Worm (Caenorhabditis elegans) whole organism, L2 larva: Measurements from ENCODE around the gene F30H5.3.

ENCODE experiments used
- C34F6.9 ChIP-seq: fragments of 150-350 bp; optimal IDR thresholded peaks from 2 replicates; lab custom pipeline; 2014; ENCODE audit warnings: missing biosample characterization, missing genetic modification characterization
- F13H6.1 ChIP-seq: sonication (generic microtip); optimal IDR thresholded peaks from 2 replicates; lab custom pipeline; 2016; ENCODE audit warnings: missing genetic modification characterization, missing compliant biosample characterization
- R02D3.7 ChIP-seq: fragments of 150-350 bp; optimal IDR thresholded peaks from 2 replicates; lab custom pipeline; 2014; ENCODE audit warnings: missing biosample characterization, missing genetic modification characterization
- Y55F3AM.14 ChIP-seq: fragments of 200-800 bp; sonication (Bioruptor generic); optimal IDR thresholded peaks from 2 replicates; lab custom pipeline; 2018; ENCODE audit warnings: mild to moderate bottlenecking, missing genetic modification characterization, missing compliant biosample characterization
- alr-1 ChIP-seq: fragments of 150-350 bp; optimal IDR thresholded peaks from 2 replicates; lab custom pipeline; 2014; ENCODE audit warnings: missing biosample characterization, missing genetic modification characterization
- aly-2 ChIP-seq: fragments of 150-350 bp; optimal IDR thresholded peaks from 2 replicates; lab custom pipeline; 2014; ENCODE audit warnings: missing biosample characterization, missing genetic modification characterization
- ama-1 ChIP-seq: fragments of 150-350 bp; optimal IDR thresholded peaks from 2 replicates; lab custom pipeline; 2018; ENCODE audit warnings: inconsistent platforms
- blmp-1 ChIP-seq: sonication (generic microtip); optimal IDR thresholded peaks from 2 replicates; lab custom pipeline; 2017; ENCODE audit warnings: missing genetic modification characterization, mild to moderate bottlenecking, missing compliant biosample characterization, antibody characterized with exemption, moderate library complexity; ENCODE audit not compliant: insufficient read depth
- ceh-16 ChIP-seq: fragments of 150-350 bp; optimal IDR thresholded peaks from 2 replicates; lab custom pipeline; 2014; ENCODE audit warnings: missing biosample characterization, missing genetic modification characterization
- ceh-82 ChIP-seq: fragments of 150-350 bp; optimal IDR thresholded peaks from 2 replicates; lab custom pipeline; 2014; ENCODE audit warnings: missing biosample characterization, missing genetic modification characterization
- dmd-4 ChIP-seq: sonication (generic microtip); optimal IDR thresholded peaks from 2 replicates; lab custom pipeline; 2017; ENCODE audit warnings: missing biosample characterization, missing genetic modification characterization
- egl-27 ChIP-seq: sonication (generic microtip); optimal IDR thresholded peaks from 3 replicates; lab custom pipeline; 2017; ENCODE audit warnings: missing biosample characterization, missing genetic modification reagents, missing genetic modification characterization
- elt-1 ChIP-seq: fragments of 150-350 bp; optimal IDR thresholded peaks from 2 replicates; lab custom pipeline; 2014; ENCODE audit warnings: missing biosample characterization, missing genetic modification characterization
- elt-3 ChIP-seq: sonication (generic microtip); optimal IDR thresholded peaks from 2 replicates; lab custom pipeline; 2017; ENCODE audit warnings: missing biosample characterization, missing genetic modification characterization
- fos-1 ChIP-seq: fragments of 150-350 bp; optimal IDR thresholded peaks from 2 replicates; lab custom pipeline; 2014; ENCODE audit warnings: missing biosample characterization, missing genetic modification characterization
- gmeb-1 ChIP-seq: fragments of 150-350 bp; optimal IDR thresholded peaks from 2 replicates; lab custom pipeline; 2014; ENCODE audit warnings: missing biosample characterization, missing genetic modification characterization
- lin-13 ChIP-seq: fragments of 150-350 bp; optimal IDR thresholded peaks from 2 replicates; lab custom pipeline; 2014; ENCODE audit warnings: missing biosample characterization, missing genetic modification reagents, missing genetic modification characterization
- lin-39 ChIP-seq: fragments of 150-350 bp; optimal IDR thresholded peaks from 2 replicates; lab custom pipeline; 2014; ENCODE audit warnings: missing biosample characterization, missing genetic modification reagents, missing genetic modification characterization
- lsy-2 ChIP-seq, 2 experiments: fragments of 150-350 bp in 1 of 2; sonication (generic microtip) in 1 of 2; optimal IDR thresholded peaks; 2 replicates each; lab custom pipeline; 2014 to 2017; ENCODE audit warnings: missing biosample characterization in 2 of 2, missing genetic modification characterization in 2 of 2
- mab-5 ChIP-seq: fragments of 150-350 bp; optimal IDR thresholded peaks from 2 replicates; lab custom pipeline; 2014; ENCODE audit warnings: missing biosample characterization, missing genetic modification characterization
- mbf-1 ChIP-seq: sonication (generic microtip); optimal IDR thresholded peaks from 2 replicates; lab custom pipeline; 2017; ENCODE audit warnings: missing biosample characterization, missing genetic modification characterization
- mdl-1 ChIP-seq, 2 experiments: fragments of 150-350 bp in 1 of 2; sonication (generic microtip) in 1 of 2; optimal IDR thresholded peaks; 2 replicates each; lab custom pipeline; 2017; ENCODE audit warnings: missing biosample characterization in 2 of 2, missing genetic modification characterization in 2 of 2
- nhr-10 ChIP-seq: sonication (generic microtip); optimal IDR thresholded peaks from 2 replicates; lab custom pipeline; 2017; ENCODE audit warnings: missing biosample characterization, missing genetic modification characterization
- nhr-11 ChIP-seq: fragments of 150-350 bp; optimal IDR thresholded peaks from 2 replicates; lab custom pipeline; 2014; ENCODE audit warnings: missing biosample characterization, missing genetic modification characterization
- nhr-12 ChIP-seq: fragments of 150-350 bp; optimal IDR thresholded peaks from 2 replicates; lab custom pipeline; 2014; ENCODE audit warnings: missing biosample characterization, missing genetic modification characterization
- nhr-129 ChIP-seq: fragments of 150-350 bp; optimal IDR thresholded peaks from 2 replicates; lab custom pipeline; 2014; ENCODE audit warnings: missing biosample characterization, missing genetic modification characterization
- nhr-21 ChIP-seq: fragments of 150-350 bp; optimal IDR thresholded peaks from 2 replicates; lab custom pipeline; 2014; ENCODE audit warnings: missing biosample characterization, missing genetic modification characterization
- nhr-23 ChIP-seq: fragments of 150-350 bp; optimal IDR thresholded peaks from 2 replicates; lab custom pipeline; 2014; ENCODE audit warnings: missing biosample characterization, missing genetic modification reagents, missing genetic modification characterization
- nhr-25 ChIP-seq: fragments of 150-350 bp; sonication (generic microtip); optimal IDR thresholded peaks from 3 replicates; lab custom pipeline; 2014; ENCODE audit warnings: missing biosample characterization, missing genetic modification characterization
- nhr-6 ChIP-seq: fragments of 150-350 bp; optimal IDR thresholded peaks from 2 replicates; lab custom pipeline; 2014; ENCODE audit warnings: missing biosample characterization, missing genetic modification characterization
- nhr-77 ChIP-seq: fragments of 150-350 bp; optimal IDR thresholded peaks from 2 replicates; lab custom pipeline; 2014; ENCODE audit warnings: missing biosample characterization, missing genetic modification characterization
- skn-1 ChIP-seq: sonication (generic microtip); optimal IDR thresholded peaks from 2 replicates; lab custom pipeline; 2017; ENCODE audit warnings: missing biosample characterization, missing genetic modification characterization
- sma-3 ChIP-seq: sonication (generic microtip); optimal IDR thresholded peaks from 2 replicates; lab custom pipeline; 2016; ENCODE audit warnings: missing genetic modification reagents, missing genetic modification characterization, missing compliant biosample characterization
- sma-9 ChIP-seq, 2 experiments: fragments of 150-350 bp in 1 of 2; sonication (generic microtip) in 1 of 2; optimal IDR thresholded peaks; 2 replicates each; lab custom pipeline; 2014 to 2016; ENCODE audit warnings: missing genetic modification characterization in 2 of 2, mild to moderate bottlenecking in 1 of 2, missing biosample characterization in 1 of 2, missing compliant biosample characterization in 1 of 2, missing genetic modification reagents in 1 of 2, moderate library complexity in 1 of 2
- snpc-4 ChIP-seq: fragments of 150-350 bp; optimal IDR thresholded peaks from 2 replicates; lab custom pipeline; 2014; ENCODE audit warnings: missing biosample characterization, missing genetic modification characterization
- unc-39 ChIP-seq: fragments of 150-350 bp; optimal IDR thresholded peaks from 2 replicates; lab custom pipeline; 2014; ENCODE audit warnings: missing biosample characterization, missing genetic modification characterization
- unc-55 ChIP-seq: fragments of 150-350 bp; sonication (generic microtip); optimal IDR thresholded peaks from 3 replicates; lab custom pipeline; 2014; ENCODE audit warnings: missing biosample characterization, missing genetic modification reagents, missing genetic modification characterization
- unc-62 ChIP-seq: fragments of 150-350 bp; optimal IDR thresholded peaks from 2 replicates; lab custom pipeline; 2014; ENCODE audit warnings: missing biosample characterization, missing genetic modification reagents, missing genetic modification characterization
- zag-1 ChIP-seq: fragments of 150-350 bp; optimal IDR thresholded peaks from 2 replicates; lab custom pipeline; 2014; ENCODE audit warnings: missing biosample characterization, missing genetic modification characterization
- ztf-1 ChIP-seq: fragments of 200-800 bp; sonication (Bioruptor generic); conservative IDR thresholded peaks from 2 replicates; pipeline ENCODE4 v1.3.6; 2022; ENCODE audit warnings: missing genetic modification characterization, missing compliant biosample characterization
- ztf-11 ChIP-seq: sonication (generic microtip); optimal IDR thresholded peaks from 2 replicates; lab custom pipeline; 2017; ENCODE audit warnings: missing biosample characterization, missing genetic modification characterization

F30H5.3 gene

ce11 chrIII:547709-548108 lies 35.7 kb upstream of the F30H5.3 start:
- TF ChIP-seq sma-3 (GFP tag; lab: Kevin White, UChicago), result no peak
- TF ChIP-seq skn-1, result no peak
- no peak for TF ChIP-seq nhr-77 (tag; lab: Kevin White, UChicago)
- TF ChIP-seq snpc-4 (tag; lab: Kevin White, UChicago), result no peak
- peak; percentile 18 for TF ChIP-seq ceh-16 (tag; lab: Kevin White, UChicago)
- no peak for TF ChIP-seq gmeb-1 (tag; lab: Kevin White, UChicago)
- no peak for TF ChIP-seq alr-1 (tag; lab: Kevin White, UChicago)
- no peak for TF ChIP-seq lin-39
- TF ChIP-seq elt-1 (tag; lab: Kevin White, UChicago), result peak; percentile 68
- no peak for TF ChIP-seq nhr-11 (tag; lab: Kevin White, UChicago)
- no peak for TF ChIP-seq lin-13 (GFP tag; lab: Kevin White, UChicago)
- TF ChIP-seq blmp-1 (tag; lab: Kevin White, UChicago), result no peak
- TF ChIP-seq ceh-82 (tag; lab: Kevin White, UChicago), result no peak
- TF ChIP-seq, all 48 proteins: peak for 2

ce11 chrIII:541766-542165 lies 29.7 kb upstream of the F30H5.3 start, which contains the start of gene T22F7.1:
TSS of gene T22F7.1 (plus strand) at chrIII:542066.
- TF ChIP-seq sma-3 (GFP tag; lab: Kevin White, UChicago) (no peak), fos-1 (tag; lab: Kevin White, UChicago) (no peak), unc-55 (GFP tag; lab: Kevin White, UChicago) (no peak), mab-5 (tag; lab: Kevin White, UChicago) (no peak), blmp-1 (tag; lab: Kevin White, UChicago) (no peak), unc-39 (no peak), ceh-82 (tag; lab: Kevin White, UChicago) (no peak), snpc-4 (tag; lab: Kevin White, UChicago) (no peak), nhr-6 (tag; lab: Kevin White, UChicago) (no peak), mbf-1 (tag; lab: Kevin White, UChicago) (no peak), F13H6.1 (tag; lab: Kevin White, UChicago) (no peak), ztf-11 (no peak), nhr-23 (tag; lab: Kevin White, UChicago) (no peak), nhr-77 (tag; lab: Kevin White, UChicago) (no peak), nhr-25 (tag; lab: Kevin White, UChicago) (no peak), unc-62 (no peak)

- TF ChIP-seq gmeb-1 (tag; lab: Kevin White, UChicago) (no peak), sma-9 (GFP tag; optimal IDR thresholded peaks at IDR 0.05; lab: Kevin White, UChicago) (no peak), sma-9 (tag; optimal IDR thresholded peaks at IDR 0.05; lab: Kevin White, UChicago) (no peak), lin-13 (GFP tag; lab: Kevin White, UChicago) (no peak), aly-2 (tag; lab: Kevin White, UChicago) (no peak), nhr-77 (tag; lab: Kevin White, UChicago) (no peak), nhr-21 (tag; lab: Kevin White, UChicago) (no peak), lin-39 (no peak), C34F6.9 (tag; lab: Kevin White, UChicago) (no peak), mab-5 (tag; lab: Kevin White, UChicago) (no peak), mdl-1 (tag; optimal IDR thresholded peaks at IDR 0.05; lab: Kevin White, UChicago) (no peak), Y55F3AM.14 (no peak), elt-1 (tag; lab: Kevin White, UChicago) (no peak)
- TF ChIP-seq, all 48 proteins: peak for 0
Measured at ce11 chrIII:537054-537453, 25.0 kb upstream of the F30H5.3 start.

- TF ChIP-seq nhr-21 (tag; lab: Kevin White, UChicago) (no peak), mbf-1 (tag; lab: Kevin White, UChicago) (no peak), nhr-11 (tag; lab: Kevin White, UChicago) (no peak), ceh-82 (tag; lab: Kevin White, UChicago) (no peak), blmp-1 (tag; lab: Kevin White, UChicago) (no peak), mdl-1 (tag; optimal IDR thresholded peaks at IDR 0.05; lab: Kevin White, UChicago) (no peak), ama-1 (no peak), R02D3.7 (tag; lab: Kevin White, UChicago) (no peak), fos-1 (tag; lab: Kevin White, UChicago) (peak; percentile 17), unc-62 (no peak), elt-1 (tag; lab: Kevin White, UChicago) (no peak), lsy-2 (tag; optimal IDR thresholded peaks at IDR 0.05; lab: Kevin White, UChicago) (peak in 1 of 2 experiments; percentile 40), nhr-10 (no peak), ztf-1 (GFP tag; lab: Robert Waterston, UW) (no peak), nhr-129 (no peak), F13H6.1 (tag; lab: Kevin White, UChicago) (peak; percentile 12), ztf-11 (no peak), elt-3 (tag; lab: Kevin White, UChicago) (no peak), mab-5 (tag; lab: Kevin White, UChicago) (no peak), zag-1 (tag; lab: Kevin White, UChicago) (no peak), unc-39 (no peak), lin-39 (no peak), nhr-12 (no peak), aly-2 (tag; lab: Kevin White, UChicago) (no peak), sma-9 (GFP tag; optimal IDR thresholded peaks at IDR 0.05; lab: Kevin White, UChicago) (peak; percentile 30), sma-9 (tag; optimal IDR thresholded peaks at IDR 0.05; lab: Kevin White, UChicago) (no peak), egl-27 (tag; lab: Kevin White, UChicago) (no peak), dmd-4 (tag; lab: Kevin White, UChicago) (no peak), alr-1 (tag; lab: Kevin White, UChicago) (no peak)
Measured at ce11 chrIII:535266-536107, 23.5 kb upstream of the F30H5.3 start.
